Fruit fly (Drosophila melanogaster) whole organism: ENCODE results near the gene CG15387.
A peak's percentile ranks its signal among the peaks of the same experiment; 100 is the strongest.

Source experiments
- CG8478 ChIP-seq: fragments of >200 bp; optimal IDR thresholded peaks from 2 replicates; lab custom pipeline; 2018; ENCODE audit warnings: inconsistent platforms
- Dll ChIP-seq: fragments of >200 bp; optimal IDR thresholded peaks from 2 replicates; lab custom pipeline; 2017
- EcR ChIP-seq, 2 experiments: fragments of >200 bp; optimal IDR thresholded peaks; 2 replicates each; lab custom pipeline; 2017; ENCODE audit warnings: missing biosample characterization in 2 of 2, missing genetic modification characterization in 2 of 2, missing genetic modification reagents in 2 of 2
- pan ChIP-seq: fragments of >200 bp; optimal IDR thresholded peaks from 2 replicates; lab custom pipeline; 2017
- psq ChIP-seq: fragments of >200 bp; optimal IDR thresholded peaks from 2 replicates; lab custom pipeline; 2017
- usp ChIP-seq: fragments of >200 bp; optimal IDR thresholded peaks from 2 replicates; lab custom pipeline; 2017; ENCODE audit warnings: missing biosample characterization, missing genetic modification characterization, mixed read lengths

dm6 chr2L:2197475-2198118, 28.5 kb downstream of the CG15387 start, which contains the start of gene COX7AL2:
- TF ChIP-seq EcR (GFP tag; optimal IDR thresholded peaks at IDR 0.05; lab: Kevin White, UChicago) (peak in 1 of 2 experiments; percentile 89), usp (GFP tag; lab: Kevin White, UChicago) (no peak), pan (lab: Kevin White, UChicago) (no peak), CG8478 (lab: Kevin White, UChicago) (no peak), psq (lab: Kevin White, UChicago) (no peak), Dll (lab: Kevin White, UChicago) (no peak)
